Fruit fly (Drosophila melanogaster): ENCODE data around the gene Moe.

The Moe gene

DNA sequence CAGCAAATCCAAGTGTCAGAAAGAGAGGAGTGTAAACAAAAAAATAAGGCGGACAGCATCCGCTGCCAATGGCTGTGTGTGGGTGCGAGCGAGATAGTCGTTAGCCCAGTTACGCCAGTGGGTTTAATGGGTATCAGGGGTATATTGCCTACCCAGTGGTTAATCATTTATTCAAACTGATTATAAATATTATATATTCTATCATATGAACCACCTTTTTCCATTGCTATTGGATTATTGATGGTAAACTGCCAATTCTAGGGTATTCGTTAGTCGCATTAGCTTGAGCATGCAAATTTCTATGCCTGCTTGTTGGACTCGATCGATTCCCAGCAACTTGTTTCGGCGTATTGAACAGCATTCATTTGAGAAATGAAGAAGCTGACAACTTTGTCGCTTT lies 2.1 kb downstream of the Moe start (continued):
- TF ChIP-seq topi (GFP tag; optimal IDR thresholded peaks at IDR 0.05), result peak; percentile 92
- peak; percentile 88 for TF ChIP-seq Ets96B (tag; optimal IDR thresholded peaks at IDR 0.05)
- peak; percentile 87 for TF ChIP-seq CG1621 (tag; optimal IDR thresholded peaks at IDR 0.05)
- peak; percentile 89 for TF ChIP-seq CG11762 (GFP tag; optimal IDR thresholded peaks at IDR 0.05; ENCODE audit: insufficient read depth)
- TF ChIP-seq pdm3 (GFP tag; optimal IDR thresholded peaks at IDR 0.05), result peak; percentile 91
- peak; percentile 94 for TF ChIP-seq Hr4 (GFP tag; optimal IDR thresholded peaks at IDR 0.05)
- peak; percentile 83 for TF ChIP-seq spab (GFP tag; optimal IDR thresholded peaks at IDR 0.05)
- peak; percentile 84 for TF ChIP-seq Hr39 (GFP tag; optimal IDR thresholded peaks at IDR 0.05)
- TF ChIP-seq CG11294 (GFP tag; IDR thresholded peaks at IDR 0.05), result peak; percentile 96
- peak; percentile 88 for TF ChIP-seq Sox102F (GFP tag; optimal IDR thresholded peaks at IDR 0.05)
- TF ChIP-seq Sox15 (GFP tag; optimal IDR thresholded peaks at IDR 0.05), result peak; percentile 87
- TF ChIP-seq dsx (GFP tag; optimal IDR thresholded peaks at IDR 0.05; ENCODE audit: poor library complexity, severe bottlenecking), result peak; percentile 86
- TF ChIP-seq CG3919 (GFP tag; optimal IDR thresholded peaks at IDR 0.05), result peak; percentile 94
- peak; percentile 93 for TF ChIP-seq acj6 (GFP tag; optimal IDR thresholded peaks at IDR 0.05)
- TF ChIP-seq vri (GFP tag; optimal IDR thresholded peaks at IDR 0.05), result peak; percentile 83
- TF ChIP-seq Gug (GFP tag; IDR thresholded peaks at IDR 0.05), result peak; percentile 95
- peak; percentile 96 for TF ChIP-seq CG8119 (GFP tag; IDR thresholded peaks at IDR 0.05)
- no peak for TF ChIP-seq Hr38 (GFP tag; optimal IDR thresholded peaks at IDR 0.05)
- TF ChIP-seq fd59A (GFP tag; optimal IDR thresholded peaks at IDR 0.05), result peak; percentile 85
- peak; percentile 91 for TF ChIP-seq dac (GFP tag; optimal IDR thresholded peaks at IDR 0.05)
- peak; percentile 87 for TF ChIP-seq CG6854 (GFP tag; optimal IDR thresholded peaks at IDR 0.05)
- peak; percentile 85 for TF ChIP-seq CG6808 (GFP tag; optimal IDR thresholded peaks at IDR 0.05)
- peak; percentile 34 for TF ChIP-seq fd85E (GFP tag; optimal IDR thresholded peaks at IDR 0.05)
- TF ChIP-seq CG8632 (GFP tag; optimal IDR thresholded peaks at IDR 0.05), result peak; percentile 90
- peak; percentile 92 for TF ChIP-seq Met (GFP tag; optimal IDR thresholded peaks at IDR 0.05)
- peak; percentile 93 for TF ChIP-seq CG4318 (GFP tag; optimal IDR thresholded peaks at IDR 0.05)
- peak; percentile 79 for TF ChIP-seq fkh (GFP tag; optimal IDR thresholded peaks at IDR 0.05)

DNA sequence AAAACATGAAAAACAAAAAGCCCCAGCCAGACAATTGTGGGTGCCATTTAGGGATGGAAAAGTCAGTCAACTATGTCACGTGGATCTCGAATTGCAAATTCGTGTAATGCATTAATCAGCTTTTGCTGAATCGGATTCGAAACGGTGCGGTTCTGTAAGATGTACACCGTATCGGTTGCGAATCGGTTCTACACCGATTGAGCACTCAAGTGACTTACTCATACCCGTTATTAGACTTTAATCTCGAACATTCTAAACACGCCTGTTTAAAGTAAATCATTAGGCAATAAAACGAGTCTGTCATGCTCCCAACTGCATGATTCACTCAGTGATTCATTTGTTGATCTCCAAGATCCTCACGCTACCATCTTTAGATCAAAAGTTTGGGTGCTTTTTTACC lies 2.7 kb downstream of the Moe start:
- TF ChIP-seq CG6163 (GFP tag; IDR thresholded peaks at IDR 0.05) (0 out of 3 replicates have a peak, but pooled peaks have one; percentile 7), topi (GFP tag; optimal IDR thresholded peaks at IDR 0.05) (peak; percentile 36), acj6 (GFP tag; optimal IDR thresholded peaks at IDR 0.05) (peak; percentile 4), Hr39 (GFP tag; optimal IDR thresholded peaks at IDR 0.05) (peak; percentile 48), Met (GFP tag; optimal IDR thresholded peaks at IDR 0.05) (peak; percentile 6), CG1621 (tag; optimal IDR thresholded peaks at IDR 0.05) (no peak), CG32006 (GFP tag; optimal IDR thresholded peaks at IDR 0.05) (peak; percentile 34), CG10669 (GFP tag; optimal IDR thresholded peaks at IDR 0.05) (no peak), net (GFP tag; optimal IDR thresholded peaks at IDR 0.05) (no peak), fd85E (GFP tag; optimal IDR thresholded peaks at IDR 0.05) (no peak), Hr4 (GFP tag; optimal IDR thresholded peaks at IDR 0.05) (peak; percentile 19), vri (GFP tag; optimal IDR thresholded peaks at IDR 0.05) (no peak), ss (GFP tag; optimal IDR thresholded peaks at IDR 0.05) (no peak), Eip78C (GFP tag) (peak; percentile 87), Ets96B (tag; optimal IDR thresholded peaks at IDR 0.05) (no peak), svp (GFP tag) (peak; percentile 61), pdm3 (GFP tag; optimal IDR thresholded peaks at IDR 0.05) (peak; percentile 51), Sox14 (GFP tag; optimal IDR thresholded peaks at IDR 0.05) (peak; percentile 19), fkh (GFP tag; optimal IDR thresholded peaks at IDR 0.05) (no peak), OdsH (GFP tag; optimal IDR thresholded peaks at IDR 0.05) (peak; percentile 26), Gug (GFP tag; IDR thresholded peaks at IDR 0.05) (no peak), achi (GFP tag; optimal IDR thresholded peaks at IDR 0.05) (no peak), fd59A (GFP tag; optimal IDR thresholded peaks at IDR 0.05) (no peak), CG4318 (GFP tag; optimal IDR thresholded peaks at IDR 0.05) (no peak), Sox102F (GFP tag; optimal IDR thresholded peaks at IDR 0.05) (no peak), eg (GFP tag; IDR thresholded peaks at IDR 0.05) (no peak; the same call in 2 of the 3 replicates), Lpt (GFP tag; optimal IDR thresholded peaks at IDR 0.05) (no peak), salr (GFP tag; optimal IDR thresholded peaks at IDR 0.05) (no peak), esn (GFP tag; optimal IDR thresholded peaks at IDR 0.05) (peak; percentile 42), Hr38 (GFP tag; optimal IDR thresholded peaks at IDR 0.05) (no peak), Eip75B (GFP tag; optimal IDR thresholded peaks at IDR 0.05) (peak; percentile 37), CG6792 (GFP tag; optimal IDR thresholded peaks at IDR 0.05) (peak; percentile 28), Ets21C (GFP tag; optimal IDR thresholded peaks at IDR 0.05) (peak; percentile 35), Blimp-1 (GFP tag; optimal IDR thresholded peaks at IDR 0.05) (no peak), CG3032 (tag; optimal IDR thresholded peaks at IDR 0.05) (peak; percentile 2), lz (GFP tag; optimal IDR thresholded peaks at IDR 0.05) (peak; percentile 48), spab (GFP tag; optimal IDR thresholded peaks at IDR 0.05) (no peak), CG11902 (GFP tag; optimal IDR thresholded peaks at IDR 0.05) (no peak)

All from whole organism, prepupa.